Worm (Caenorhabditis elegans) whole organism, L4 larva: ENCODE measurements around the gene F48E3.6.

Experiments
- D1046.2 ChIP-seq: fragments of 200-800 bp; sonication (Bioruptor generic); IDR thresholded peaks from 2 replicates; pipeline ENCODE4 v1.3.6; 2022; ENCODE audit warnings: missing genetic modification characterization, missing compliant biosample characterization
- F26F4.8 ChIP-seq: fragments of 200-800 bp; sonication (Bioruptor generic); conservative IDR thresholded peaks from 2 replicates; pipeline ENCODE4 v1.3.6; 2022; ENCODE audit warnings: missing genetic modification characterization, missing compliant biosample characterization
- R02D3.7 ChIP-seq: fragments of 150-350 bp; sonication (generic microtip); optimal IDR thresholded peaks from 3 replicates; lab custom pipeline; 2014; ENCODE audit warnings: missing biosample characterization, missing genetic modification characterization
- Y5F2A.4 ChIP-seq: fragments of 200-800 bp; sonication (Bioruptor generic); optimal IDR thresholded peaks from 2 replicates; lab custom pipeline; 2018; ENCODE audit warnings: mild to moderate bottlenecking, missing genetic modification characterization, missing compliant biosample characterization
- aha-1 ChIP-seq: fragments of 150-350 bp; peaks from one replicate; lab custom pipeline; 2014; ENCODE audit warnings: missing biosample characterization, missing genetic modification characterization
- aly-2 ChIP-seq: sonication (generic microtip); optimal IDR thresholded peaks from 2 replicates; lab custom pipeline; 2018; ENCODE audit warnings: missing biosample characterization, missing genetic modification characterization
- ceh-62 ChIP-seq: sonication (generic microtip); optimal IDR thresholded peaks from 2 replicates; lab custom pipeline; 2017; ENCODE audit warnings: missing biosample characterization, missing genetic modification characterization
- ctbp-1 ChIP-seq: fragments of 200-800 bp; sonication (Bioruptor generic); IDR thresholded peaks from 2 replicates; pipeline ENCODE4 v1.3.6; 2022; ENCODE audit warnings: missing genetic modification reagents, missing genetic modification characterization, missing compliant biosample characterization
- dpl-1 ChIP-seq: fragments of 150-350 bp; optimal IDR thresholded peaks from 2 replicates; lab custom pipeline; 2014; ENCODE audit warnings: missing biosample characterization, missing genetic modification reagents, missing genetic modification characterization
- dve-1 ChIP-seq: sonication (generic microtip); optimal IDR thresholded peaks from 2 replicates; lab custom pipeline; 2017; ENCODE audit warnings: antibody characterized with exemption, mild to moderate bottlenecking, missing genetic modification characterization, missing compliant biosample characterization; ENCODE audit not compliant: insufficient read depth
- hif-1 ChIP-seq, 2 experiments: sonication (generic microtip); optimal IDR thresholded peaks; 2 replicates each; lab custom pipeline; 2016 to 2017; ENCODE audit warnings: missing compliant biosample characterization in 2 of 2, missing genetic modification characterization in 2 of 2, missing genetic modification reagents in 2 of 2, missing genotype in 2 of 2, mild to moderate bottlenecking in 1 of 2
- hlh-11 ChIP-seq: fragments of 200-800 bp; sonication (Bioruptor generic); optimal IDR thresholded peaks from 2 replicates; lab custom pipeline; 2018; ENCODE audit warnings: mild to moderate bottlenecking, missing genetic modification characterization, missing compliant biosample characterization
- hlh-30 ChIP-seq: sonication (generic microtip); optimal IDR thresholded peaks from 2 replicates; lab custom pipeline; 2017; ENCODE audit warnings: antibody characterized with exemption, mild to moderate bottlenecking, missing genetic modification characterization, missing compliant biosample characterization; ENCODE audit not compliant: insufficient read depth
- hmg-1.1 ChIP-seq: fragments of 200-800 bp; sonication (Bioruptor generic); IDR thresholded peaks from 2 replicates; pipeline ENCODE4 v1.3.6; 2022; ENCODE audit warnings: missing genetic modification reagents, missing genetic modification characterization, missing compliant biosample characterization
- jun-1 ChIP-seq: fragments of 150-350 bp; optimal IDR thresholded peaks from 2 replicates; lab custom pipeline; 2014; ENCODE audit warnings: missing biosample characterization, missing genetic modification reagents, missing genetic modification characterization
- lin-1 ChIP-seq: fragments of 200-800 bp; sonication (Bioruptor generic); IDR thresholded peaks from 2 replicates; pipeline ENCODE4 v1.3.6; 2022; ENCODE audit warnings: missing genetic modification reagents, missing genetic modification characterization, missing compliant biosample characterization
- lin-13 ChIP-seq: fragments of 150-350 bp; optimal IDR thresholded peaks from 2 replicates; lab custom pipeline; 2014; ENCODE audit warnings: missing biosample characterization, missing genetic modification reagents, missing genetic modification characterization
- lir-3 ChIP-seq: sonication (generic microtip); optimal IDR thresholded peaks from 2 replicates; lab custom pipeline; 2016; ENCODE audit warnings: mild to moderate bottlenecking, missing genetic modification characterization, missing compliant biosample characterization
- lsy-2 ChIP-seq, 2 experiments: fragments of 150-350 bp in 1 of 2; sonication (generic microtip) in 1 of 2; optimal IDR thresholded peaks; 2 replicates each; lab custom pipeline; 2014 to 2017; ENCODE audit warnings: missing biosample characterization in 2 of 2, missing genetic modification characterization in 2 of 2
- mep-1 ChIP-seq: fragments of 150-350 bp; sonication (generic microtip); optimal IDR thresholded peaks from 3 replicates; lab custom pipeline; 2014; ENCODE audit warnings: missing biosample characterization, missing genetic modification characterization
- mes-2 ChIP-seq: sonication (generic microtip); optimal IDR thresholded peaks from 2 replicates; lab custom pipeline; 2016; ENCODE audit warnings: missing genotype, mild to moderate bottlenecking, missing genetic modification characterization, missing compliant biosample characterization; ENCODE audit not compliant: poor library complexity, severe bottlenecking
- nhr-10 ChIP-seq: fragments of 150-350 bp; optimal IDR thresholded peaks from 2 replicates; lab custom pipeline; 2014; ENCODE audit warnings: missing biosample characterization, missing genetic modification characterization
- nhr-11 ChIP-seq: fragments of 150-350 bp; optimal IDR thresholded peaks from 2 replicates; lab custom pipeline; 2014; ENCODE audit warnings: missing biosample characterization, missing genetic modification characterization
- nhr-237 ChIP-seq: sonication (generic microtip); optimal IDR thresholded peaks from 2 replicates; lab custom pipeline; 2017; ENCODE audit warnings: missing biosample characterization, missing genetic modification characterization
- nhr-25 ChIP-seq: sonication (generic microtip); optimal IDR thresholded peaks from 2 replicates; lab custom pipeline; 2017; ENCODE audit warnings: missing genetic modification characterization, mild to moderate bottlenecking, missing compliant biosample characterization, antibody characterized with exemption, moderate library complexity, borderline replicate concordance; ENCODE audit not compliant: insufficient read depth
- nhr-28 ChIP-seq: fragments of 150-350 bp; optimal IDR thresholded peaks from 2 replicates; lab custom pipeline; 2014; ENCODE audit warnings: missing biosample characterization, missing genetic modification characterization
- nhr-42 ChIP-seq: fragments of 200-800 bp; sonication (Bioruptor generic); IDR thresholded peaks from 2 replicates; pipeline ENCODE4 v1.3.6; 2022; ENCODE audit warnings: missing genetic modification characterization, missing compliant biosample characterization
- nhr-6 ChIP-seq: fragments of 150-350 bp; optimal IDR thresholded peaks from 2 replicates; lab custom pipeline; 2014; ENCODE audit warnings: missing biosample characterization, missing genetic modification characterization
- php-3 ChIP-seq: fragments of 200-800 bp; sonication (Bioruptor generic); IDR thresholded peaks from 2 replicates; pipeline ENCODE4 v1.3.6; 2022; ENCODE audit warnings: missing genetic modification reagents, missing genetic modification characterization, missing compliant biosample characterization
- rbr-2 ChIP-seq: sonication (generic microtip); optimal IDR thresholded peaks from 2 replicates; lab custom pipeline; 2016; ENCODE audit warnings: missing genotype, missing genetic modification characterization, missing compliant biosample characterization
- skn-1 ChIP-seq: fragments of 150-350 bp; optimal IDR thresholded peaks from 2 replicates; lab custom pipeline; 2014; ENCODE audit warnings: missing biosample characterization, missing genetic modification characterization
- spr-3 ChIP-seq: fragments of 200-800 bp; sonication (Bioruptor generic); optimal IDR thresholded peaks from 2 replicates; lab custom pipeline; 2018; ENCODE audit warnings: mild to moderate bottlenecking, missing genetic modification characterization, missing compliant biosample characterization
- unc-62 ChIP-seq, 3 experiments: fragments of 150-350 bp in 1 of 3; sonication (generic microtip); optimal IDR thresholded peaks in 2 of 3; peaks in 1 of 3; 1 replicate in 1 of 3; 2 replicates in 2 of 3; lab custom pipeline; 2014 to 2017; ENCODE audit warnings: missing biosample characterization in 3 of 3, missing genetic modification characterization in 3 of 3, missing genetic modification reagents in 3 of 3, missing genotype in 1 of 3
- zfp-2 ChIP-seq: sonication (generic microtip); optimal IDR thresholded peaks from 2 replicates; lab custom pipeline; 2016; ENCODE audit warnings: mild to moderate bottlenecking, missing genetic modification characterization, missing compliant biosample characterization
- zfp-3 ChIP-seq: fragments of 200-800 bp; sonication (Bioruptor generic); conservative IDR thresholded peaks from 2 replicates; pipeline ENCODE4 v1.3.6; 2022; ENCODE audit warnings: missing genetic modification reagents, missing genetic modification characterization, missing compliant biosample characterization
- ztf-11 ChIP-seq: fragments of 150-350 bp; optimal IDR thresholded peaks from 2 replicates; lab custom pipeline; 2014; ENCODE audit warnings: missing biosample characterization, missing genetic modification characterization
- ztf-7 ChIP-seq: fragments of 150-350 bp; optimal IDR thresholded peaks from 2 replicates; lab custom pipeline; 2014; ENCODE audit warnings: missing biosample characterization, missing genetic modification characterization

The F48E3.6 gene

DNA sequence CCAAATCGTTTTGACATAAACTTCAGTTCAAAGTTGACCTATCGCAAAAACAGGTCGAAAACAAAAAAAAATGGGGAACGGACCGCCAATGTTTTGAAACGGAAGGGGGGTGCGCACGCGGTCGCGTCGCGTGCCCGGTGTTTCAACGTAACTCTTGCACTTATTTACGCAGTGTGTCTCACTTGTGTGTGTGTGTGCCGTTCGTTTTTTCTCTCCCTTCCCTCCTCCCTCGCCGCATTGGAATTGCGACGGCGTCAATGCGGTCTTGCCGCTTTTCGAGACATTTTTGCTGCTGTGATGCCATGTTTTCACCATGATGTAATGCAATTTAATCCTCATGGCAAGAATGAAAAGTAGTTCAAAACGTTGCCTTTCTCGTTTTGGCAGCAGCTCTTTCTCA lies 24.2 kb downstream of the F48E3.6 start (continued):
- TF ChIP-seq nhr-28 (tag; lab: Kevin White, UChicago) = peak; percentile 42
- no peak for TF ChIP-seq zfp-2
- TF ChIP-seq jun-1 (tag; lab: Kevin White, UChicago) = no peak
- no peak for TF ChIP-seq aly-2 (tag; lab: Kevin White, UChicago)
- no peak for TF ChIP-seq lir-3 (tag; lab: Kevin White, UChicago)
- no peak for TF ChIP-seq Y5F2A.4 (GFP tag; lab: Kevin White, UChicago)
- no peak for TF ChIP-seq skn-1 (tag; lab: Kevin White, UChicago)
- TF ChIP-seq F26F4.8 (GFP tag; lab: Robert Waterston, UW) = no peak
- no peak for TF ChIP-seq nhr-42 (GFP tag; lab: Robert Waterston, UW)
- no peak for TF ChIP-seq php-3
- no peak for TF ChIP-seq spr-3
- peak; percentile 59 for TF ChIP-seq hlh-11 (tag; lab: Kevin White, UChicago)
- TF ChIP-seq ctbp-1 = 0 out of 2 replicates have a peak, but pooled peaks have one; percentile 17
- no peak for TF ChIP-seq nhr-10
- no peak for TF ChIP-seq ztf-7 (tag; lab: Kevin White, UChicago)
- no peak for TF ChIP-seq nhr-237 (tag; lab: Kevin White, UChicago)
- no peak for TF ChIP-seq zfp-3 (GFP tag; lab: Robert Waterston, UW)

ce11 chrX:7474968-7475433 lies 27.7 kb downstream of the F48E3.6 start, which contains the start of gene coh-1:
coh-1 (minus strand) TSS chrX:7475018.
- TF ChIP-seq mep-1 (tag; lab: Kevin White, UChicago) (peak; percentile 66), D1046.2 (GFP tag; lab: Robert Waterston, UW) (no peak), nhr-42 (GFP tag; lab: Robert Waterston, UW) (no peak), rbr-2 (tag; lab: Kevin White, UChicago) (peak; percentile 59), lsy-2 (tag; optimal IDR thresholded peaks at IDR 0.05; lab: Kevin White, UChicago) (peak in 1 of 2 experiments; percentile 71), R02D3.7 (tag; lab: Kevin White, UChicago) (no peak), hif-1 (tag; optimal IDR thresholded peaks at IDR 0.05; lab: Kevin White, UChicago) (peak in 1 of 2 experiments; percentile 7), aha-1 (peak; percentile 97), nhr-11 (tag; lab: Kevin White, UChicago) (peak; percentile 2), nhr-6 (tag; lab: Kevin White, UChicago) (peak; percentile 43), nhr-25 (tag; lab: Kevin White, UChicago) (peak; percentile 45), dpl-1 (GFP tag; lab: Kevin White, UChicago) (peak; percentile 51), hlh-11 (tag; lab: Kevin White, UChicago) (peak; percentile 19), mes-2 (tag; lab: Kevin White, UChicago) (peak; percentile 66), nhr-28 (tag; lab: Kevin White, UChicago) (peak; percentile 43), hlh-30 (tag; lab: Kevin White, UChicago) (peak; percentile 32), spr-3 (no peak), ceh-62 (tag; lab: Kevin White, UChicago) (no peak), lin-1 (GFP tag; lab: Robert Waterston, UW) (no peak), unc-62 (GFP tag; optimal IDR thresholded peaks at IDR 0.05 in 1 of 2; lab: Kevin White, UChicago) (peak in 1 of 2 experiments; percentile 82), unc-62 (tag; optimal IDR thresholded peaks at IDR 0.05; lab: Kevin White, UChicago) (no peak), hmg-1.1 (GFP tag; lab: Robert Waterston, UW) (peak; percentile 69), dve-1 (tag; lab: Kevin White, UChicago) (peak; percentile 71)

ce11 chrX:7469907-7470306 lies 32.8 kb downstream of the F48E3.6 start:
- no peak for TF ChIP-seq ztf-11
- TF ChIP-seq lin-13 (GFP tag; lab: Kevin White, UChicago) = no peak
- TF ChIP-seq aly-2 (tag; lab: Kevin White, UChicago) = no peak
- TF ChIP-seq aha-1 = peak; percentile 4
- peak; percentile 27 for TF ChIP-seq mes-2 (tag; lab: Kevin White, UChicago)
